Fruit fly (Drosophila melanogaster) whole organism, embryonic: ENCODE data around the gene CG17625.

ENCODE experiments used
- Awh ChIP-seq: fragments of 200-800 bp; sonication (Bioruptor generic); IDR thresholded peaks from 2 replicates; pipeline ENCODE4, ENCODE4 v1.3.6; 2022; ENCODE audit warnings: missing biosample characterization, missing genetic modification characterization
- Blimp-1 ChIP-seq: fragments of 200-800 bp; sonication (Bioruptor generic); optimal IDR thresholded peaks from 3 replicates; lab custom pipeline; 2018; ENCODE audit warnings: missing biosample characterization, missing genetic modification characterization, mild to moderate bottlenecking, moderate library complexity, missing genetic modification reagents
- BtbVII ChIP-seq: fragments of 200-800 bp; sonication (Bioruptor generic); optimal IDR thresholded peaks from 3 replicates; lab custom pipeline; 2017; ENCODE audit warnings: missing biosample characterization, mild to moderate bottlenecking, missing genetic modification characterization
- Bteb2 ChIP-seq: fragments of 200-800 bp; sonication (Bioruptor generic); optimal IDR thresholded peaks from 2 replicates; lab custom pipeline; 2016; ENCODE audit warnings: missing biosample characterization, missing genetic modification characterization
- CG10274 ChIP-seq: fragments of 200-800 bp; sonication (Bioruptor generic); optimal IDR thresholded peaks from 3 replicates; lab custom pipeline; 2017; ENCODE audit warnings: missing biosample characterization, mild to moderate bottlenecking, missing genetic modification characterization
- CG10565 ChIP-seq: fragments of 200-800 bp; sonication (Bioruptor generic); optimal IDR thresholded peaks from 3 replicates; lab custom pipeline; 2016; ENCODE audit warnings: missing biosample characterization, mild to moderate bottlenecking, missing genetic modification characterization
- CG11093 ChIP-seq: fragments of 200-800 bp; sonication (Bioruptor generic); IDR thresholded peaks from 3 replicates; pipeline ENCODE4 v1.3.6; 2022; ENCODE audit warnings: missing biosample characterization, missing genetic modification characterization
- CG12236 ChIP-seq: fragments of 200-800 bp; sonication (Bioruptor generic); optimal IDR thresholded peaks from 2 replicates; lab custom pipeline; 2016; ENCODE audit warnings: missing biosample characterization, missing genetic modification characterization
- CG12391 ChIP-seq: fragments of 200-800 bp; sonication (Bioruptor generic); optimal IDR thresholded peaks from 3 replicates; lab custom pipeline; 2018; ENCODE audit warnings: missing biosample characterization, mild to moderate bottlenecking, missing genetic modification characterization, moderate library complexity
- CG13775 ChIP-seq: fragments of 200-800 bp; sonication (Bioruptor generic); optimal IDR thresholded peaks from 3 replicates; lab custom pipeline; 2017; ENCODE audit warnings: missing biosample characterization, mild to moderate bottlenecking, missing genetic modification characterization
- CG14667 ChIP-seq: fragments of 200-800 bp; sonication (Bioruptor generic); IDR thresholded peaks from 2 replicates; pipeline ENCODE4 v1.3.6; 2022; ENCODE audit warnings: missing biosample characterization, missing genetic modification characterization
- CG15479 ChIP-seq: fragments of 200-800 bp; sonication (Bioruptor generic); optimal IDR thresholded peaks from 3 replicates; lab custom pipeline; 2019; ENCODE audit warnings: missing biosample characterization, mild to moderate bottlenecking, missing genetic modification characterization, moderate library complexity
- CG16813 ChIP-seq: fragments of 200-800 bp; sonication (Bioruptor generic); IDR thresholded peaks from 3 replicates; pipeline ENCODE4 v1.3.6; 2022; ENCODE audit warnings: missing biosample characterization, missing genetic modification characterization; ENCODE audit not compliant: partially characterized antibody
- CG1792 ChIP-seq: fragments of 200-800 bp; sonication (Bioruptor generic); optimal IDR thresholded peaks from 2 replicates; lab custom pipeline; 2016; ENCODE audit warnings: missing biosample characterization, missing genetic modification characterization
- CG18011 ChIP-seq: fragments of 200-800 bp; sonication (Bioruptor generic); optimal IDR thresholded peaks from 2 replicates; lab custom pipeline; 2017; ENCODE audit warnings: missing biosample characterization, missing genetic modification characterization, mild to moderate bottlenecking, moderate library complexity, missing genotype
- CG18476 ChIP-seq: fragments of 200-800 bp; sonication (Bioruptor generic); optimal IDR thresholded peaks from 2 replicates; lab custom pipeline; 2016; ENCODE audit warnings: missing biosample characterization, mild to moderate bottlenecking, missing genetic modification characterization
- CG2678 ChIP-seq: fragments of 200-800 bp; sonication (Bioruptor generic); optimal IDR thresholded peaks from 3 replicates; lab custom pipeline; 2019; ENCODE audit warnings: missing biosample characterization, mild to moderate bottlenecking, missing genetic modification characterization, moderate library complexity
- CG2875 ChIP-seq: fragments of 200-800 bp; sonication (Bioruptor generic); optimal IDR thresholded peaks from 2 replicates; lab custom pipeline; 2017; ENCODE audit warnings: missing biosample characterization, mild to moderate bottlenecking, missing genetic modification characterization, missing genetic modification reagents
- CG5953 ChIP-seq: fragments of 200-800 bp; sonication (Bioruptor generic); IDR thresholded peaks from 2 replicates; pipeline ENCODE4 v1.3.6; 2022; ENCODE audit warnings: missing biosample characterization, missing genetic modification characterization
- CG7556 ChIP-seq: fragments of 200-800 bp; sonication (Bioruptor generic); optimal IDR thresholded peaks from 2 replicates; lab custom pipeline; 2017; ENCODE audit warnings: missing biosample characterization, mild to moderate bottlenecking, missing genetic modification characterization
- CG8290 ChIP-seq, 3 experiments: fragments of 200-800 bp; sonication (Bioruptor generic); optimal IDR thresholded peaks; 2 replicates each; lab custom pipeline; 2016 to 2019; ENCODE audit warnings: missing biosample characterization in 3 of 3, missing genetic modification characterization in 3 of 3, mild to moderate bottlenecking in 2 of 3, moderate library complexity in 1 of 3
- CG8765 ChIP-seq: fragments of 200-800 bp; sonication (Bioruptor generic); IDR thresholded peaks from 2 replicates; pipeline ENCODE4 v1.3.6; 2022; ENCODE audit warnings: missing biosample characterization, missing genetic modification characterization
- Camta ChIP-seq: fragments of 200-800 bp; sonication (Bioruptor generic); optimal IDR thresholded peaks from 2 replicates; lab custom pipeline; 2016; ENCODE audit warnings: missing biosample characterization, missing genetic modification characterization
- Dref ChIP-seq: fragments of 200-800 bp; sonication (Bioruptor generic); IDR thresholded peaks from 2 replicates; pipeline ENCODE4 v1.3.6; 2022; ENCODE audit warnings: missing biosample characterization, missing genetic modification characterization
- E2f1 ChIP-seq: fragments of 200-800 bp; sonication (Bioruptor generic); IDR thresholded peaks from 2 replicates; pipeline ENCODE4 v1.3.6; 2022; ENCODE audit warnings: missing biosample characterization, missing genetic modification characterization
- H2.0 ChIP-seq: fragments of 200-800 bp; sonication (Bioruptor generic); IDR thresholded peaks from 2 replicates; pipeline ENCODE4 v1.3.6; 2022; ENCODE audit warnings: missing biosample characterization, missing genetic modification characterization
- HmgZ ChIP-seq: fragments of 200-800 bp; sonication (Bioruptor generic); optimal IDR thresholded peaks from 2 replicates; lab custom pipeline; 2018; ENCODE audit warnings: missing biosample characterization, mild to moderate bottlenecking, missing genetic modification characterization
- Hsf ChIP-seq: fragments of 200-800 bp; sonication (Bioruptor generic); optimal IDR thresholded peaks from 3 replicates; lab custom pipeline; 2016; ENCODE audit warnings: missing biosample characterization, missing genetic modification characterization
- Meics ChIP-seq: fragments of 200-800 bp; sonication (Bioruptor generic); optimal IDR thresholded peaks from 2 replicates; lab custom pipeline; 2017; ENCODE audit warnings: missing biosample characterization, mild to moderate bottlenecking, missing genetic modification characterization
- NC2β ChIP-seq: fragments of 200-800 bp; sonication (Bioruptor generic); optimal IDR thresholded peaks from 2 replicates; lab custom pipeline; 2016; ENCODE audit warnings: missing biosample characterization, missing genetic modification characterization
- Oaz ChIP-seq: fragments of 200-800 bp; sonication (Bioruptor generic); IDR thresholded peaks from 2 replicates; pipeline ENCODE4 v1.3.6; 2022; ENCODE audit warnings: missing biosample characterization, missing genetic modification characterization
- Spps ChIP-seq: fragments of 200-800 bp; sonication (Bioruptor generic); optimal IDR thresholded peaks from 2 replicates; lab custom pipeline; 2018; ENCODE audit warnings: missing biosample characterization, mild to moderate bottlenecking, missing genetic modification characterization
- Sry-δ ChIP-seq: fragments of 200-800 bp; sonication (Bioruptor generic); optimal IDR thresholded peaks from 2 replicates; lab custom pipeline; 2016; ENCODE audit warnings: missing biosample characterization, missing genetic modification characterization
- Taf1 ChIP-seq: fragments of 200-800 bp; sonication (Bioruptor generic); IDR thresholded peaks from 2 replicates; pipeline ENCODE4 v1.3.6; 2022; ENCODE audit warnings: missing biosample characterization, missing genetic modification characterization
- az2 ChIP-seq: fragments of 200-800 bp; sonication (Bioruptor generic); optimal IDR thresholded peaks from 3 replicates; lab custom pipeline; 2016; ENCODE audit warnings: missing biosample characterization, missing genetic modification characterization
- cad ChIP-seq: fragments of >200 bp; optimal IDR thresholded peaks from 2 replicates; lab custom pipeline; 2017; ENCODE audit warnings: missing biosample characterization, missing genetic modification characterization
- dimm ChIP-seq: fragments of 200-800 bp; sonication (Bioruptor generic); IDR thresholded peaks from 2 replicates; pipeline ENCODE4 v1.3.6; 2022; ENCODE audit warnings: missing biosample characterization, missing genetic modification characterization
- dmrt99B ChIP-seq: fragments of 200-800 bp; sonication (Bioruptor generic); optimal IDR thresholded peaks from 2 replicates; lab custom pipeline; 2018; ENCODE audit warnings: missing biosample characterization, mild to moderate bottlenecking, missing genetic modification characterization, moderate library complexity
- dysf ChIP-seq: fragments of 200-800 bp; sonication (Bioruptor generic); IDR thresholded peaks from 3 replicates; pipeline ENCODE4 v1.3.6; 2022; ENCODE audit warnings: missing biosample characterization, missing genetic modification characterization
- fd96Cb ChIP-seq: fragments of 200-800 bp; sonication (Bioruptor generic); optimal IDR thresholded peaks from 2 replicates; lab custom pipeline; 2018; ENCODE audit warnings: missing biosample characterization, mild to moderate bottlenecking, missing genetic modification characterization, moderate library complexity
- gsb-n ChIP-seq: fragments of 200-800 bp; sonication (Bioruptor generic); optimal IDR thresholded peaks from 3 replicates; lab custom pipeline; 2018; ENCODE audit warnings: missing biosample characterization, mild to moderate bottlenecking, missing genetic modification characterization
- hb ChIP-seq: fragments of 200-800 bp; sonication (Bioruptor generic); IDR thresholded peaks from 3 replicates; pipeline ENCODE4 v1.3.6; 2022; ENCODE audit warnings: missing biosample characterization, missing genetic modification characterization; ENCODE audit not compliant: partially characterized antibody
- lola ChIP-seq, 3 experiments: fragments of >200 bp in 2 of 3; fragments of 200-800 bp in 1 of 3; sonication (Bioruptor generic) in 1 of 3; optimal IDR thresholded peaks; 2 replicates each; lab custom pipeline; 2017 to 2019; ENCODE audit warnings: missing biosample characterization in 3 of 3, missing genetic modification characterization in 3 of 3, mild to moderate bottlenecking in 1 of 3, moderate library complexity in 1 of 3
- mirr ChIP-seq: fragments of 200-800 bp; sonication (Bioruptor generic); optimal IDR thresholded peaks from 3 replicates; lab custom pipeline; 2018; ENCODE audit warnings: missing biosample characterization, mild to moderate bottlenecking, missing genetic modification characterization
- pfk ChIP-seq: fragments of 200-800 bp; sonication (Bioruptor generic); optimal IDR thresholded peaks from 2 replicates; lab custom pipeline; 2018; ENCODE audit warnings: missing biosample characterization, mild to moderate bottlenecking, missing genetic modification characterization, moderate library complexity
- pum ChIP-seq: fragments of 200-800 bp; sonication (Bioruptor generic); optimal IDR thresholded peaks from 2 replicates; lab custom pipeline; 2016; ENCODE audit warnings: missing biosample characterization, missing genetic modification characterization
- row ChIP-seq: fragments of 200-800 bp; sonication (Bioruptor generic); IDR thresholded peaks from 3 replicates; pipeline ENCODE4 v1.3.6; 2022; ENCODE audit warnings: missing biosample characterization, missing genetic modification characterization
- salm ChIP-seq: fragments of 200-800 bp; sonication (Bioruptor generic); optimal IDR thresholded peaks from 2 replicates; lab custom pipeline; 2018; ENCODE audit warnings: missing biosample characterization, mild to moderate bottlenecking, missing genetic modification characterization
- tio ChIP-seq: fragments of 200-800 bp; sonication (Bioruptor generic); optimal IDR thresholded peaks from 2 replicates; lab custom pipeline; 2017; ENCODE audit warnings: missing biosample characterization, missing genetic modification characterization, inconsistent platforms
- twi ChIP-seq: fragments of 200-800 bp; optimal IDR thresholded peaks from 2 replicates; lab custom pipeline; 2019; ENCODE audit warnings: missing biosample characterization, mild to moderate bottlenecking, missing genetic modification characterization, moderate library complexity

CG17625 gene

dm6 chr3R:22668622-22669021, 18.0 kb upstream of the CG17625 start (continued):
- no peak for TF ChIP-seq lola (GFP tag; optimal IDR thresholded peaks at IDR 0.05; lab: Kevin White, UChicago)
- peak; percentile 8 for TF ChIP-seq pum (GFP tag; lab: Kevin White, UChicago)
- no peak for TF ChIP-seq CG1792 (GFP tag; lab: Kevin White, UChicago)
- no peak; the same call in 1 of the 2 replicates for TF ChIP-seq Oaz (GFP tag; lab: Robert Waterston, UW)
- TF ChIP-seq BtbVII (GFP tag; lab: Kevin White, UChicago): no peak
- 0 out of 2 replicates have a peak, but pooled peaks have one; percentile 22 for TF ChIP-seq E2f1
- no peak for TF ChIP-seq CG18476 (GFP tag; lab: Kevin White, UChicago)
- TF ChIP-seq Taf1 (GFP tag; lab: Robert Waterston, UW): no peak
- no peak for TF ChIP-seq Dref
- no peak for TF ChIP-seq CG7556
- no peak for TF ChIP-seq CG8765 (GFP tag; lab: Robert Waterston, UW)
- no peak for TF ChIP-seq twi (tag; lab: Kevin White, UChicago)
- TF ChIP-seq CG10565 (GFP tag; lab: Kevin White, UChicago): no peak
- TF ChIP-seq CG5953 (GFP tag; lab: Robert Waterston, UW): no peak
- TF ChIP-seq CG2678 (tag; lab: Kevin White, UChicago): no peak
- no peak for TF ChIP-seq Blimp-1 (GFP tag; lab: Kevin White, UChicago)
- no peak for TF ChIP-seq pfk (GFP tag; lab: Kevin White, UChicago)
- TF ChIP-seq Bteb2 (GFP tag; lab: Kevin White, UChicago): no peak
- TF ChIP-seq CG12236 (GFP tag; lab: Kevin White, UChicago): no peak
- TF ChIP-seq dysf (GFP tag; lab: Robert Waterston, UW): peak; percentile 33; the same call in 2 of the 3 replicates
- TF ChIP-seq Camta: no peak
- no peak for TF ChIP-seq salm (tag; lab: Kevin White, UChicago)
- TF ChIP-seq CG13775: peak; percentile 17
- TF ChIP-seq CG14667 (GFP tag; lab: Robert Waterston, UW): no peak
- peak; percentile 37 for TF ChIP-seq tio (GFP tag; lab: Kevin White, UChicago)
- no peak for TF ChIP-seq Hsf (GFP tag; lab: Kevin White, UChicago)
- no peak for TF ChIP-seq gsb-n (tag; lab: Kevin White, UChicago)
- no peak for TF ChIP-seq CG2875 (GFP tag; lab: Kevin White, UChicago)
- no peak for TF ChIP-seq mirr (GFP tag; lab: Kevin White, UChicago)
- no peak for TF ChIP-seq Sry-δ (GFP tag; lab: Kevin White, UChicago)
- TF ChIP-seq cad: no peak
- no peak for TF ChIP-seq hb (GFP tag; lab: Robert Waterston, UW)
- TF ChIP-seq Spps: no peak
- no peak for TF ChIP-seq CG18011
- peak; percentile 65; the same call in 1 of the 2 replicates for TF ChIP-seq H2.0
- no peak for TF ChIP-seq HmgZ
- peak; percentile 69 for TF ChIP-seq row (GFP tag; lab: Robert Waterston, UW)
- no peak for TF ChIP-seq CG10274 (GFP tag; lab: Kevin White, UChicago)
- no peak for TF ChIP-seq NC2β (GFP tag; lab: Kevin White, UChicago)
- no peak for TF ChIP-seq Meics
- no peak for TF ChIP-seq fd96Cb
- TF ChIP-seq dmrt99B (tag; lab: Kevin White, UChicago): no peak
- no peak for TF ChIP-seq CG11093 (GFP tag; lab: Robert Waterston, UW)
- peak; percentile 32 for TF ChIP-seq CG12391
- TF ChIP-seq az2 (GFP tag; lab: Kevin White, UChicago): peak; percentile 32
- TF ChIP-seq dimm: no peak
- TF ChIP-seq Awh: no peak
- no peak for TF ChIP-seq CG15479 (GFP tag; lab: Kevin White, UChicago)
- TF ChIP-seq CG8290 (GFP tag; optimal IDR thresholded peaks at IDR 0.05; lab: Kevin White, UChicago): no peak
- no peak for TF ChIP-seq CG8290 (tag; optimal IDR thresholded peaks at IDR 0.05; lab: Kevin White, UChicago)
- no peak for TF ChIP-seq CG16813 (GFP tag; lab: Robert Waterston, UW)
